Worm (Caenorhabditis elegans) whole organism, L2 larva: ENCODE results near the gene kbp-3.

ENCODE experiments used
- C34F6.9 ChIP-seq: fragments of 150-350 bp; optimal IDR thresholded peaks from 2 replicates; lab custom pipeline; 2014; ENCODE audit warnings: missing biosample characterization, missing genetic modification characterization
- F13H6.1 ChIP-seq: sonication (generic microtip); optimal IDR thresholded peaks from 2 replicates; lab custom pipeline; 2016; ENCODE audit warnings: missing genetic modification characterization, missing compliant biosample characterization
- R02D3.7 ChIP-seq: fragments of 150-350 bp; optimal IDR thresholded peaks from 2 replicates; lab custom pipeline; 2014; ENCODE audit warnings: missing biosample characterization, missing genetic modification characterization
- Y55F3AM.14 ChIP-seq: fragments of 200-800 bp; sonication (Bioruptor generic); optimal IDR thresholded peaks from 2 replicates; lab custom pipeline; 2018; ENCODE audit warnings: mild to moderate bottlenecking, missing genetic modification characterization, missing compliant biosample characterization
- ZK546.5 ChIP-seq: sonication (generic microtip); optimal IDR thresholded peaks from 2 replicates; lab custom pipeline; 2017; ENCODE audit warnings: missing biosample characterization, missing genetic modification characterization
- alr-1 ChIP-seq: fragments of 150-350 bp; optimal IDR thresholded peaks from 2 replicates; lab custom pipeline; 2014; ENCODE audit warnings: missing biosample characterization, missing genetic modification characterization
- aly-2 ChIP-seq: fragments of 150-350 bp; optimal IDR thresholded peaks from 2 replicates; lab custom pipeline; 2014; ENCODE audit warnings: missing biosample characterization, missing genetic modification characterization
- ama-1 ChIP-seq: fragments of 150-350 bp; optimal IDR thresholded peaks from 2 replicates; lab custom pipeline; 2018; ENCODE audit warnings: inconsistent platforms
- blmp-1 ChIP-seq: sonication (generic microtip); optimal IDR thresholded peaks from 2 replicates; lab custom pipeline; 2017; ENCODE audit warnings: missing genetic modification characterization, mild to moderate bottlenecking, missing compliant biosample characterization, antibody characterized with exemption, moderate library complexity; ENCODE audit not compliant: insufficient read depth
- ceh-16 ChIP-seq: fragments of 150-350 bp; optimal IDR thresholded peaks from 2 replicates; lab custom pipeline; 2014; ENCODE audit warnings: missing biosample characterization, missing genetic modification characterization
- ceh-82 ChIP-seq: fragments of 150-350 bp; optimal IDR thresholded peaks from 2 replicates; lab custom pipeline; 2014; ENCODE audit warnings: missing biosample characterization, missing genetic modification characterization
- crh-2 ChIP-seq: sonication (generic microtip); optimal IDR thresholded peaks from 2 replicates; lab custom pipeline; 2017; ENCODE audit warnings: missing biosample characterization, missing genetic modification characterization
- dmd-4 ChIP-seq: sonication (generic microtip); optimal IDR thresholded peaks from 2 replicates; lab custom pipeline; 2017; ENCODE audit warnings: missing biosample characterization, missing genetic modification characterization
- egl-27 ChIP-seq: sonication (generic microtip); optimal IDR thresholded peaks from 3 replicates; lab custom pipeline; 2017; ENCODE audit warnings: missing biosample characterization, missing genetic modification reagents, missing genetic modification characterization
- elt-1 ChIP-seq: fragments of 150-350 bp; optimal IDR thresholded peaks from 2 replicates; lab custom pipeline; 2014; ENCODE audit warnings: missing biosample characterization, missing genetic modification characterization
- elt-3 ChIP-seq: sonication (generic microtip); optimal IDR thresholded peaks from 2 replicates; lab custom pipeline; 2017; ENCODE audit warnings: missing biosample characterization, missing genetic modification characterization
- fos-1 ChIP-seq: fragments of 150-350 bp; optimal IDR thresholded peaks from 2 replicates; lab custom pipeline; 2014; ENCODE audit warnings: missing biosample characterization, missing genetic modification characterization
- gmeb-1 ChIP-seq: fragments of 150-350 bp; optimal IDR thresholded peaks from 2 replicates; lab custom pipeline; 2014; ENCODE audit warnings: missing biosample characterization, missing genetic modification characterization
- lin-11 ChIP-seq: fragments of 150-350 bp; sonication (generic microtip); optimal IDR thresholded peaks from 2 replicates; lab custom pipeline; 2014; ENCODE audit warnings: missing biosample characterization, missing genetic modification characterization, inconsistent platforms, mixed read lengths
- lin-13 ChIP-seq: fragments of 150-350 bp; optimal IDR thresholded peaks from 2 replicates; lab custom pipeline; 2014; ENCODE audit warnings: missing biosample characterization, missing genetic modification reagents, missing genetic modification characterization
- lin-39 ChIP-seq: fragments of 150-350 bp; optimal IDR thresholded peaks from 2 replicates; lab custom pipeline; 2014; ENCODE audit warnings: missing biosample characterization, missing genetic modification reagents, missing genetic modification characterization
- lsy-2 ChIP-seq, 2 experiments: fragments of 150-350 bp in 1 of 2; sonication (generic microtip) in 1 of 2; optimal IDR thresholded peaks; 2 replicates each; lab custom pipeline; 2014 to 2017; ENCODE audit warnings: missing biosample characterization in 2 of 2, missing genetic modification characterization in 2 of 2
- mab-5 ChIP-seq: fragments of 150-350 bp; optimal IDR thresholded peaks from 2 replicates; lab custom pipeline; 2014; ENCODE audit warnings: missing biosample characterization, missing genetic modification characterization
- mbf-1 ChIP-seq: sonication (generic microtip); optimal IDR thresholded peaks from 2 replicates; lab custom pipeline; 2017; ENCODE audit warnings: missing biosample characterization, missing genetic modification characterization
- mdl-1 ChIP-seq, 2 experiments: fragments of 150-350 bp in 1 of 2; sonication (generic microtip) in 1 of 2; optimal IDR thresholded peaks; 2 replicates each; lab custom pipeline; 2017; ENCODE audit warnings: missing biosample characterization in 2 of 2, missing genetic modification characterization in 2 of 2
- nhr-10 ChIP-seq: sonication (generic microtip); optimal IDR thresholded peaks from 2 replicates; lab custom pipeline; 2017; ENCODE audit warnings: missing biosample characterization, missing genetic modification characterization
- nhr-11 ChIP-seq: fragments of 150-350 bp; optimal IDR thresholded peaks from 2 replicates; lab custom pipeline; 2014; ENCODE audit warnings: missing biosample characterization, missing genetic modification characterization
- nhr-12 ChIP-seq: fragments of 150-350 bp; optimal IDR thresholded peaks from 2 replicates; lab custom pipeline; 2014; ENCODE audit warnings: missing biosample characterization, missing genetic modification characterization
- nhr-129 ChIP-seq: fragments of 150-350 bp; optimal IDR thresholded peaks from 2 replicates; lab custom pipeline; 2014; ENCODE audit warnings: missing biosample characterization, missing genetic modification characterization
- nhr-21 ChIP-seq: fragments of 150-350 bp; optimal IDR thresholded peaks from 2 replicates; lab custom pipeline; 2014; ENCODE audit warnings: missing biosample characterization, missing genetic modification characterization
- nhr-23 ChIP-seq: fragments of 150-350 bp; optimal IDR thresholded peaks from 2 replicates; lab custom pipeline; 2014; ENCODE audit warnings: missing biosample characterization, missing genetic modification reagents, missing genetic modification characterization
- nhr-237 ChIP-seq: fragments of 150-350 bp; optimal IDR thresholded peaks from 2 replicates; lab custom pipeline; 2014; ENCODE audit warnings: missing biosample characterization, missing genetic modification characterization
- nhr-25 ChIP-seq: fragments of 150-350 bp; sonication (generic microtip); optimal IDR thresholded peaks from 3 replicates; lab custom pipeline; 2014; ENCODE audit warnings: missing biosample characterization, missing genetic modification characterization
- nhr-6 ChIP-seq: fragments of 150-350 bp; optimal IDR thresholded peaks from 2 replicates; lab custom pipeline; 2014; ENCODE audit warnings: missing biosample characterization, missing genetic modification characterization
- nhr-77 ChIP-seq: fragments of 150-350 bp; optimal IDR thresholded peaks from 2 replicates; lab custom pipeline; 2014; ENCODE audit warnings: missing biosample characterization, missing genetic modification characterization
- peb-1 ChIP-seq: fragments of 150-350 bp; optimal IDR thresholded peaks from 2 replicates; lab custom pipeline; 2014; ENCODE audit warnings: missing biosample characterization, missing genetic modification characterization
- sem-4 ChIP-seq: fragments of 150-350 bp; optimal IDR thresholded peaks from 2 replicates; lab custom pipeline; 2014; ENCODE audit warnings: missing biosample characterization, missing genetic modification reagents, missing genetic modification characterization
- skn-1 ChIP-seq: sonication (generic microtip); optimal IDR thresholded peaks from 2 replicates; lab custom pipeline; 2017; ENCODE audit warnings: missing biosample characterization, missing genetic modification characterization
- sma-3 ChIP-seq: sonication (generic microtip); optimal IDR thresholded peaks from 2 replicates; lab custom pipeline; 2016; ENCODE audit warnings: missing genetic modification reagents, missing genetic modification characterization, missing compliant biosample characterization
- sma-9 ChIP-seq, 2 experiments: fragments of 150-350 bp in 1 of 2; sonication (generic microtip) in 1 of 2; optimal IDR thresholded peaks; 2 replicates each; lab custom pipeline; 2014 to 2016; ENCODE audit warnings: missing genetic modification characterization in 2 of 2, mild to moderate bottlenecking in 1 of 2, missing biosample characterization in 1 of 2, missing compliant biosample characterization in 1 of 2, missing genetic modification reagents in 1 of 2, moderate library complexity in 1 of 2
- snpc-4 ChIP-seq: fragments of 150-350 bp; optimal IDR thresholded peaks from 2 replicates; lab custom pipeline; 2014; ENCODE audit warnings: missing biosample characterization, missing genetic modification characterization
- unc-39 ChIP-seq: fragments of 150-350 bp; optimal IDR thresholded peaks from 2 replicates; lab custom pipeline; 2014; ENCODE audit warnings: missing biosample characterization, missing genetic modification characterization
- unc-55 ChIP-seq: fragments of 150-350 bp; sonication (generic microtip); optimal IDR thresholded peaks from 3 replicates; lab custom pipeline; 2014; ENCODE audit warnings: missing biosample characterization, missing genetic modification reagents, missing genetic modification characterization
- unc-62 ChIP-seq: fragments of 150-350 bp; optimal IDR thresholded peaks from 2 replicates; lab custom pipeline; 2014; ENCODE audit warnings: missing biosample characterization, missing genetic modification reagents, missing genetic modification characterization
- zag-1 ChIP-seq: fragments of 150-350 bp; optimal IDR thresholded peaks from 2 replicates; lab custom pipeline; 2014; ENCODE audit warnings: missing biosample characterization, missing genetic modification characterization
- ztf-1 ChIP-seq: fragments of 200-800 bp; sonication (Bioruptor generic); conservative IDR thresholded peaks from 2 replicates; pipeline ENCODE4 v1.3.6; 2022; ENCODE audit warnings: missing genetic modification characterization, missing compliant biosample characterization
- ztf-11 ChIP-seq: sonication (generic microtip); optimal IDR thresholded peaks from 2 replicates; lab custom pipeline; 2017; ENCODE audit warnings: missing biosample characterization, missing genetic modification characterization
- ztf-4 ChIP-seq: fragments of 150-350 bp; optimal IDR thresholded peaks from 2 replicates; lab custom pipeline; 2014; ENCODE audit warnings: missing biosample characterization, missing genetic modification characterization

Gene kbp-3

ce11 chrII:14405489-14406059, 15.7 kb upstream of the kbp-3 start:
- TF ChIP-seq lin-13 (GFP tag; lab: Kevin White, UChicago) (no peak), ama-1 (peak; percentile 99), sma-3 (peak; percentile 6), F13H6.1 (peak; percentile 23)

ce11 chrII:14404741-14405488, 15.0 kb upstream of the kbp-3 start:
- TF ChIP-seq nhr-10 (tag; lab: Kevin White, UChicago) (no peak), nhr-23 (no peak), nhr-129 (tag; lab: Kevin White, UChicago) (peak; percentile 82), ceh-82 (no peak), unc-62 (peak; percentile 23), ZK546.5 (tag; lab: Kevin White, UChicago) (no peak), peb-1 (no peak), alr-1 (tag; lab: Kevin White, UChicago) (no peak), sma-3 (peak; percentile 87), unc-55 (GFP tag; lab: Kevin White, UChicago) (peak; percentile 57), ceh-16 (tag; lab: Kevin White, UChicago) (peak; percentile 40), nhr-21 (tag; lab: Kevin White, UChicago) (peak; percentile 93), lin-39 (tag; lab: Kevin White, UChicago) (no peak), skn-1 (tag; lab: Kevin White, UChicago) (no peak), mbf-1 (tag; lab: Kevin White, UChicago) (no peak), nhr-12 (tag; lab: Kevin White, UChicago) (no peak), egl-27 (peak; percentile 31), fos-1 (tag; lab: Kevin White, UChicago) (peak; percentile 84), aly-2 (tag; lab: Kevin White, UChicago) (no peak), snpc-4 (tag; lab: Kevin White, UChicago) (no peak), gmeb-1 (tag; lab: Kevin White, UChicago) (peak; percentile 28), ztf-1 (no peak), mdl-1 (tag; optimal IDR thresholded peaks at IDR 0.05; lab: Kevin White, UChicago) (peak; percentile 23 to 52), unc-39 (tag; lab: Kevin White, UChicago) (no peak), ztf-11 (tag; lab: Kevin White, UChicago) (no peak), zag-1 (no peak), sma-9 (GFP tag; optimal IDR thresholded peaks at IDR 0.05; lab: Kevin White, UChicago) (peak; percentile 66), sma-9 (tag; optimal IDR thresholded peaks at IDR 0.05; lab: Kevin White, UChicago) (no peak), lin-11 (tag; lab: Kevin White, UChicago) (peak; percentile 7), F13H6.1 (peak; percentile 92), lsy-2 (tag; optimal IDR thresholded peaks at IDR 0.05; lab: Kevin White, UChicago) (peak; percentile 49 to 82), dmd-4 (tag; lab: Kevin White, UChicago) (no peak), C34F6.9 (tag; lab: Kevin White, UChicago) (peak; percentile 83), sem-4 (peak; percentile 90), R02D3.7 (tag; lab: Kevin White, UChicago) (no peak), nhr-6 (tag; lab: Kevin White, UChicago) (peak; percentile 25), Y55F3AM.14 (GFP tag; lab: Kevin White, UChicago) (peak; percentile 70), nhr-25 (tag; lab: Kevin White, UChicago) (peak; percentile 94), ama-1 (no peak), ztf-4 (tag; lab: Kevin White, UChicago) (peak; percentile 48), elt-1 (tag; lab: Kevin White, UChicago) (no peak), elt-3 (tag; lab: Kevin White, UChicago) (no peak), mab-5 (tag; lab: Kevin White, UChicago) (peak; percentile 52), nhr-237 (tag; lab: Kevin White, UChicago) (no peak), blmp-1 (tag; lab: Kevin White, UChicago) (peak; percentile 43), nhr-11 (no peak), lin-13 (GFP tag; lab: Kevin White, UChicago) (no peak), nhr-77 (tag; lab: Kevin White, UChicago) (peak; percentile 77), crh-2 (peak; percentile 59)
- TF ChIP-seq, all 48 proteins: peak for 24
